Worm (Caenorhabditis elegans): ENCODE data around the gene B0393.5.

Gene B0393.5

ce11 chrIII:4767869-4768645 is 2.5 kb downstream of the B0393.5 start:
- TF ChIP-seq aha-1 (tag) (peak; percentile 96), nhr-77 (tag; optimal IDR thresholded peaks at IDR 0.05) (no peak)

ce11 chrIII:4778003-4778402 is 12.4 kb downstream of the B0393.5 start, which contains the start of gene B0393.7:
TSS of gene B0393.7 (minus strand) at chrIII:4778103.
- TF ChIP-seq saeg-2 (GFP tag; IDR thresholded peaks at IDR 0.05) (no peak), daf-16 (GFP tag; optimal IDR thresholded peaks at IDR 0.05) (no peak), daf-16 (tag; optimal IDR thresholded peaks at IDR 0.05) (peak; percentile 17), aly-2 (tag; optimal IDR thresholded peaks at IDR 0.05) (no peak), cey-2 (tag; optimal IDR thresholded peaks at IDR 0.05; ENCODE audit: borderline replicate concordance, insufficient read depth) (no peak), lin-29 (GFP tag; IDR thresholded peaks at IDR 0.05) (no peak), aha-1 (tag) (peak; percentile 88), attf-4 (tag; optimal IDR thresholded peaks at IDR 0.05) (no peak), daf-8 (GFP tag; IDR thresholded peaks at IDR 0.05) (no peak), fos-1 (tag; optimal IDR thresholded peaks at IDR 0.05) (no peak), ces-1 (GFP tag; optimal IDR thresholded peaks at IDR 0.05) (no peak), nhr-42 (GFP tag; IDR thresholded peaks at IDR 0.05) (no peak)

- no peak for TF ChIP-seq dmd-6 (GFP tag; IDR thresholded peaks at IDR 0.05)
- peak; percentile 30 for TF ChIP-seq hlh-11 (tag; optimal IDR thresholded peaks at IDR 0.05)
- TF ChIP-seq daf-16 (GFP tag; optimal IDR thresholded peaks at IDR 0.05) = no peak
- peak; percentile 73 for TF ChIP-seq daf-16 (tag; optimal IDR thresholded peaks at IDR 0.05)
- no peak for TF ChIP-seq zfp-3 (GFP tag; conservative IDR thresholded peaks at IDR 0.05)
- no peak for TF ChIP-seq nhr-237 (tag; optimal IDR thresholded peaks at IDR 0.05)
- no peak for TF ChIP-seq mxl-2 (GFP tag; conservative IDR thresholded peaks at IDR 0.05)
- TF ChIP-seq dve-1 (tag; optimal IDR thresholded peaks at IDR 0.05; ENCODE audit: insufficient read depth) = peak; percentile 31
- TF ChIP-seq nhr-10 (tag; optimal IDR thresholded peaks at IDR 0.05) = no peak
- peak; percentile 35 for TF ChIP-seq nhr-28 (tag; optimal IDR thresholded peaks at IDR 0.05)
- peak; percentile 12 for TF ChIP-seq pqm-1 (tag; optimal IDR thresholded peaks at IDR 0.05)
These were observed 14.3 kb downstream of the B0393.5 start, which contains the start of gene B0393.9 for ce11 chrIII:4779855-4780254. TSS of gene B0393.9 (minus strand) at chrIII:4780157.

- peak; percentile 55 for TF ChIP-seq unc-130 (GFP tag; optimal IDR thresholded peaks at IDR 0.05)
These were observed 16.5 kb downstream of the B0393.5 start, which contains the start of the genes gex-5 and C38D4.10 for ce11 chrIII:4781937-4782576. TSS of gene gex-5 (minus strand) at chrIII:4781987. TSS of gene C38D4.10 (plus strand) at chrIII:4782526.

ce11 chrIII:4785131-4785530 is 19.6 kb downstream of the B0393.5 start, which contains the start of gene enu-3.2:
TSS of gene enu-3.2 (minus strand) at chrIII:4785235.
- peak; percentile 19; the same call in 1 of the 2 replicates for TF ChIP-seq lin-38 (GFP tag; IDR thresholded peaks at IDR 0.05)
- peak; percentile 23 for TF ChIP-seq unc-130 (GFP tag; optimal IDR thresholded peaks at IDR 0.05)
- TF ChIP-seq arid-1 (GFP tag; conservative IDR thresholded peaks at IDR 0.05) = 0 out of 2 replicates have a peak, but pooled peaks have one; percentile 8

ce11 chrIII:4785714-4786113 is 20.1 kb downstream of the B0393.5 start, which contains the start of gene mel-28:
TSS of gene mel-28 (plus strand) at chrIII:4786080.
- TF ChIP-seq dve-1 (tag; optimal IDR thresholded peaks at IDR 0.05; ENCODE audit: insufficient read depth) = no peak
- TF ChIP-seq ZK546.5 (tag; optimal IDR thresholded peaks at IDR 0.05) = no peak
- no peak for TF ChIP-seq ceh-44 (GFP tag; IDR thresholded peaks at IDR 0.05)
- no peak for TF ChIP-seq mxl-3 (GFP tag; optimal IDR thresholded peaks at IDR 0.05)
- TF ChIP-seq rbr-2 (tag; optimal IDR thresholded peaks at IDR 0.05) = no peak
- TF ChIP-seq cey-2 (tag; optimal IDR thresholded peaks at IDR 0.05; ENCODE audit: borderline replicate concordance, insufficient read depth) = no peak
- TF ChIP-seq F37D6.2 (tag; optimal IDR thresholded peaks at IDR 0.05) = no peak
- TF ChIP-seq dpl-1 (GFP tag; optimal IDR thresholded peaks at IDR 0.05) = peak; percentile 71
- no peak for TF ChIP-seq nhr-237 (tag; optimal IDR thresholded peaks at IDR 0.05)
- TF ChIP-seq unc-62 (GFP tag; optimal IDR thresholded peaks at IDR 0.05 in 1 of 2) = no peak
- TF ChIP-seq unc-62 (tag; optimal IDR thresholded peaks at IDR 0.05) = no peak
- TF ChIP-seq F10B5.3 (tag; optimal IDR thresholded peaks at IDR 0.05) = no peak
- no peak for TF ChIP-seq nhr-102 (tag; optimal IDR thresholded peaks at IDR 0.05)
- no peak for TF ChIP-seq daf-16 (GFP tag; optimal IDR thresholded peaks at IDR 0.05)
- peak; percentile 36 for TF ChIP-seq daf-16 (tag; optimal IDR thresholded peaks at IDR 0.05)
- no peak for TF ChIP-seq mxl-2 (GFP tag; conservative IDR thresholded peaks at IDR 0.05)
- no peak for TF ChIP-seq aha-1 (tag)
- TF ChIP-seq hif-1 (tag; optimal IDR thresholded peaks at IDR 0.05) = no peak
- TF ChIP-seq zag-1 (tag; optimal IDR thresholded peaks at IDR 0.05) = no peak

Measured in whole organism, L4 larva.